Fruit fly (Drosophila melanogaster) whole organism, embryonic: Measurements from ENCODE around the gene Zaf1.

ENCODE experiments used
- Abd-B ChIP-seq: fragments of 200-800 bp; sonication (Bioruptor generic); optimal IDR thresholded peaks from 2 replicates; lab custom pipeline; 2018; ENCODE audit warnings: missing biosample characterization, mild to moderate bottlenecking, missing genetic modification characterization, moderate library complexity
- Bgb ChIP-seq: fragments of 200-800 bp; sonication (Bioruptor generic); IDR thresholded peaks from 2 replicates; pipeline ENCODE4 v1.3.6; 2022; ENCODE audit warnings: missing biosample characterization, missing genetic modification characterization; ENCODE audit not compliant: partially characterized antibody
- BtbVII ChIP-seq: fragments of 200-800 bp; sonication (Bioruptor generic); optimal IDR thresholded peaks from 3 replicates; lab custom pipeline; 2017; ENCODE audit warnings: missing biosample characterization, mild to moderate bottlenecking, missing genetic modification characterization
- CG10366 ChIP-seq: fragments of 200-800 bp; sonication (Bioruptor generic); IDR thresholded peaks from 2 replicates; pipeline ENCODE4 v1.3.6; 2022; ENCODE audit warnings: missing biosample characterization, missing genetic modification characterization
- CG11093 ChIP-seq: fragments of 200-800 bp; sonication (Bioruptor generic); IDR thresholded peaks from 3 replicates; pipeline ENCODE4 v1.3.6; 2022; ENCODE audit warnings: missing biosample characterization, missing genetic modification characterization
- CG12236 ChIP-seq: fragments of 200-800 bp; sonication (Bioruptor generic); optimal IDR thresholded peaks from 2 replicates; lab custom pipeline; 2016; ENCODE audit warnings: missing biosample characterization, missing genetic modification characterization
- CG13624 ChIP-seq: fragments of 200-800 bp; sonication (Bioruptor generic); optimal IDR thresholded peaks from 2 replicates; lab custom pipeline; 2016; ENCODE audit warnings: missing biosample characterization, missing genetic modification characterization
- CG14710 ChIP-seq: fragments of 200-800 bp; sonication (Bioruptor generic); optimal IDR thresholded peaks from 3 replicates; lab custom pipeline; 2019; ENCODE audit warnings: missing biosample characterization, mild to moderate bottlenecking, missing genetic modification characterization, moderate library complexity
- CG14965 ChIP-seq: fragments of 200-800 bp; sonication (Bioruptor generic); optimal IDR thresholded peaks from 2 replicates; lab custom pipeline; 2016; ENCODE audit warnings: missing biosample characterization, missing genetic modification characterization, borderline replicate concordance
- CG16779 ChIP-seq: fragments of 200-800 bp; sonication (Bioruptor generic); IDR thresholded peaks from 2 replicates; pipeline ENCODE4 v1.3.6; 2022; ENCODE audit warnings: missing biosample characterization, missing genetic modification characterization
- CG17802 ChIP-seq: fragments of 200-800 bp; sonication (Bioruptor generic); optimal IDR thresholded peaks from 2 replicates; lab custom pipeline; 2018; ENCODE audit warnings: missing biosample characterization, mild to moderate bottlenecking, missing genetic modification characterization, moderate library complexity
- CG18476 ChIP-seq: fragments of 200-800 bp; sonication (Bioruptor generic); optimal IDR thresholded peaks from 2 replicates; lab custom pipeline; 2016; ENCODE audit warnings: missing biosample characterization, mild to moderate bottlenecking, missing genetic modification characterization
- CG2875 ChIP-seq: fragments of 200-800 bp; sonication (Bioruptor generic); optimal IDR thresholded peaks from 2 replicates; lab custom pipeline; 2017; ENCODE audit warnings: missing biosample characterization, mild to moderate bottlenecking, missing genetic modification characterization, missing genetic modification reagents
- CG32772 ChIP-seq: fragments of 200-800 bp; sonication (Bioruptor generic); IDR thresholded peaks from 2 replicates; pipeline ENCODE4 v1.3.6; 2022; ENCODE audit warnings: missing biosample characterization, missing genetic modification characterization
- CG3995 ChIP-seq: fragments of 200-800 bp; sonication (Bioruptor generic); optimal IDR thresholded peaks from 3 replicates; lab custom pipeline; 2016; ENCODE audit warnings: missing biosample characterization, missing genetic modification characterization
- CG4360 ChIP-seq: fragments of 200-800 bp; sonication (Bioruptor generic); IDR thresholded peaks from 2 replicates; pipeline ENCODE4 v1.3.6; 2022; ENCODE audit warnings: missing biosample characterization, missing genetic modification characterization
- CG4424 ChIP-seq: fragments of 200-800 bp; sonication (Bioruptor generic); optimal IDR thresholded peaks from 3 replicates; lab custom pipeline; 2016; ENCODE audit warnings: missing biosample characterization, missing genetic modification characterization
- CG7786 ChIP-seq: fragments of 200-800 bp; sonication (Bioruptor generic); optimal IDR thresholded peaks from 2 replicates; lab custom pipeline; 2016; ENCODE audit warnings: missing biosample characterization, missing genetic modification characterization
- CG7963 ChIP-seq: fragments of 200-800 bp; sonication (Bioruptor generic); IDR thresholded peaks from 3 replicates; pipeline ENCODE4 v1.3.6; 2022; ENCODE audit warnings: missing biosample characterization, missing genetic modification characterization; ENCODE audit not compliant: partially characterized antibody
- CG9215 ChIP-seq: fragments of 200-800 bp; sonication (Bioruptor generic); IDR thresholded peaks from 2 replicates; pipeline ENCODE4 v1.3.6; 2022; ENCODE audit warnings: missing biosample characterization, missing genetic modification characterization
- CTCF ChIP-seq: fragments of 200-800 bp; sonication (Bioruptor generic); optimal IDR thresholded peaks from 2 replicates; lab custom pipeline; 2017; ENCODE audit warnings: missing biosample characterization, mild to moderate bottlenecking, missing genetic modification characterization, moderate library complexity
- ERR ChIP-seq: fragments of 200-800 bp; sonication (Bioruptor generic); optimal IDR thresholded peaks from 2 replicates; lab custom pipeline; 2016; ENCODE audit warnings: missing biosample characterization, missing genetic modification characterization
- Eip74EF ChIP-seq, 2 experiments: fragments of 200-800 bp in 1 of 2; fragments of >200 bp in 1 of 2; sonication (Bioruptor generic) in 1 of 2; optimal IDR thresholded peaks; 2 replicates each; lab custom pipeline; 2017 to 2019; ENCODE audit warnings: missing biosample characterization in 2 of 2, missing genetic modification characterization in 2 of 2, mild to moderate bottlenecking in 1 of 2, moderate library complexity in 1 of 2
- Elba2 ChIP-seq: fragments of 200-800 bp; sonication (Bioruptor generic); optimal IDR thresholded peaks from 3 replicates; lab custom pipeline; 2016; ENCODE audit warnings: missing biosample characterization, missing genetic modification characterization
- Fer2 ChIP-seq: fragments of 200-800 bp; sonication (Bioruptor generic); optimal IDR thresholded peaks from 2 replicates; lab custom pipeline; 2018; ENCODE audit warnings: missing biosample characterization, mild to moderate bottlenecking, missing genetic modification characterization, moderate library complexity
- HLH3B ChIP-seq: fragments of 200-800 bp; sonication (Bioruptor generic); IDR thresholded peaks from 2 replicates; pipeline ENCODE4 v1.3.6; 2022; ENCODE audit warnings: missing biosample characterization, missing genetic modification characterization
- Hey ChIP-seq: fragments of 200-800 bp; sonication (Bioruptor generic); optimal IDR thresholded peaks from 3 replicates; lab custom pipeline; 2018; ENCODE audit warnings: missing biosample characterization, mild to moderate bottlenecking, missing genetic modification characterization
- Hsf ChIP-seq: fragments of 200-800 bp; sonication (Bioruptor generic); optimal IDR thresholded peaks from 3 replicates; lab custom pipeline; 2016; ENCODE audit warnings: missing biosample characterization, missing genetic modification characterization
- Meics ChIP-seq: fragments of 200-800 bp; sonication (Bioruptor generic); optimal IDR thresholded peaks from 2 replicates; lab custom pipeline; 2017; ENCODE audit warnings: missing biosample characterization, mild to moderate bottlenecking, missing genetic modification characterization
- NFAT ChIP-seq: fragments of 200-800 bp; sonication (Bioruptor generic); IDR thresholded peaks from 2 replicates; pipeline ENCODE4 v1.3.6; 2022; ENCODE audit warnings: missing biosample characterization, missing genetic modification characterization
- Oli ChIP-seq: fragments of 200-800 bp; sonication (Bioruptor generic); optimal IDR thresholded peaks from 2 replicates; lab custom pipeline; 2018; ENCODE audit warnings: missing biosample characterization, mild to moderate bottlenecking, missing genetic modification characterization, moderate library complexity
- Poxn ChIP-seq: fragments of 200-800 bp; sonication (Bioruptor generic); IDR thresholded peaks from 2 replicates; pipeline ENCODE4 v1.3.6; 2022; ENCODE audit warnings: missing biosample characterization, missing genetic modification characterization
- Rx ChIP-seq: fragments of 200-800 bp; sonication (Bioruptor generic); IDR thresholded peaks from 2 replicates; pipeline ENCODE4 v1.3.6; 2022; ENCODE audit warnings: missing biosample characterization, missing genetic modification characterization
- al ChIP-seq: fragments of 200-800 bp; sonication (Bioruptor generic); IDR thresholded peaks from 2 replicates; pipeline ENCODE4 v1.3.6; 2022; ENCODE audit warnings: missing biosample characterization, missing genetic modification characterization
- bab2 ChIP-seq: fragments of 200-800 bp; sonication (Bioruptor generic); optimal IDR thresholded peaks from 2 replicates; lab custom pipeline; 2016; ENCODE audit warnings: missing biosample characterization, missing genetic modification characterization
- bigmax ChIP-seq: fragments of 200-800 bp; sonication (Bioruptor generic); optimal IDR thresholded peaks from 2 replicates; lab custom pipeline; 2018; ENCODE audit warnings: missing biosample characterization, mild to moderate bottlenecking, missing genetic modification characterization
- crc ChIP-seq: fragments of 200-800 bp; sonication (Bioruptor generic); optimal IDR thresholded peaks from 2 replicates; lab custom pipeline; 2016; ENCODE audit warnings: missing biosample characterization, missing genetic modification characterization
- fd3F ChIP-seq: fragments of 200-800 bp; sonication (Bioruptor generic); optimal IDR thresholded peaks from 2 replicates; lab custom pipeline; 2018; ENCODE audit warnings: missing biosample characterization, mild to moderate bottlenecking, missing genetic modification characterization, moderate library complexity
- fu2 ChIP-seq: fragments of 200-800 bp; sonication (Bioruptor generic); optimal IDR thresholded peaks from 2 replicates; lab custom pipeline; 2016; ENCODE audit warnings: missing biosample characterization, missing genetic modification characterization
- inv ChIP-seq: fragments of 200-800 bp; sonication (Bioruptor generic); IDR thresholded peaks from 2 replicates; pipeline ENCODE4 v1.3.6; 2022; ENCODE audit warnings: missing biosample characterization, missing genetic modification characterization; ENCODE audit not compliant: partially characterized antibody
- kni ChIP-seq: fragments of 200-800 bp; sonication (Bioruptor generic); optimal IDR thresholded peaks from 3 replicates; lab custom pipeline; 2017; ENCODE audit warnings: mild to moderate bottlenecking, missing biosample characterization, missing genetic modification reagents, missing genetic modification characterization
- knrl ChIP-seq: fragments of 200-800 bp; sonication (Bioruptor generic); IDR thresholded peaks from 3 replicates; pipeline ENCODE4 v1.3.6; 2022; ENCODE audit warnings: missing biosample characterization, missing genetic modification characterization; ENCODE audit not compliant: partially characterized antibody
- lola ChIP-seq, 3 experiments: fragments of >200 bp in 2 of 3; fragments of 200-800 bp in 1 of 3; sonication (Bioruptor generic) in 1 of 3; optimal IDR thresholded peaks; 2 replicates each; lab custom pipeline; 2017 to 2019; ENCODE audit warnings: missing biosample characterization in 3 of 3, missing genetic modification characterization in 3 of 3, mild to moderate bottlenecking in 1 of 3, moderate library complexity in 1 of 3
- nom ChIP-seq: fragments of 200-800 bp; sonication (Bioruptor generic); optimal IDR thresholded peaks from 2 replicates; lab custom pipeline; 2017; ENCODE audit warnings: missing biosample characterization, missing genetic modification characterization, mild to moderate bottlenecking, moderate library complexity, missing genetic modification reagents
- phol ChIP-seq: fragments of 200-800 bp; sonication (Bioruptor generic); optimal IDR thresholded peaks from 3 replicates; lab custom pipeline; 2018; ENCODE audit warnings: missing biosample characterization, mild to moderate bottlenecking, missing genetic modification characterization, moderate library complexity
- pzg ChIP-seq: fragments of 200-800 bp; sonication (Bioruptor generic); optimal IDR thresholded peaks from 3 replicates; lab custom pipeline; 2018; ENCODE audit warnings: missing biosample characterization, mild to moderate bottlenecking, missing genetic modification characterization, moderate library complexity
- salm ChIP-seq: fragments of 200-800 bp; sonication (Bioruptor generic); optimal IDR thresholded peaks from 2 replicates; lab custom pipeline; 2018; ENCODE audit warnings: missing biosample characterization, mild to moderate bottlenecking, missing genetic modification characterization
- zf30C ChIP-seq: fragments of 200-800 bp; sonication (Bioruptor generic); optimal IDR thresholded peaks from 3 replicates; lab custom pipeline; 2018; ENCODE audit warnings: missing biosample characterization, mild to moderate bottlenecking, missing genetic modification characterization

The Zaf1 gene

DNA sequence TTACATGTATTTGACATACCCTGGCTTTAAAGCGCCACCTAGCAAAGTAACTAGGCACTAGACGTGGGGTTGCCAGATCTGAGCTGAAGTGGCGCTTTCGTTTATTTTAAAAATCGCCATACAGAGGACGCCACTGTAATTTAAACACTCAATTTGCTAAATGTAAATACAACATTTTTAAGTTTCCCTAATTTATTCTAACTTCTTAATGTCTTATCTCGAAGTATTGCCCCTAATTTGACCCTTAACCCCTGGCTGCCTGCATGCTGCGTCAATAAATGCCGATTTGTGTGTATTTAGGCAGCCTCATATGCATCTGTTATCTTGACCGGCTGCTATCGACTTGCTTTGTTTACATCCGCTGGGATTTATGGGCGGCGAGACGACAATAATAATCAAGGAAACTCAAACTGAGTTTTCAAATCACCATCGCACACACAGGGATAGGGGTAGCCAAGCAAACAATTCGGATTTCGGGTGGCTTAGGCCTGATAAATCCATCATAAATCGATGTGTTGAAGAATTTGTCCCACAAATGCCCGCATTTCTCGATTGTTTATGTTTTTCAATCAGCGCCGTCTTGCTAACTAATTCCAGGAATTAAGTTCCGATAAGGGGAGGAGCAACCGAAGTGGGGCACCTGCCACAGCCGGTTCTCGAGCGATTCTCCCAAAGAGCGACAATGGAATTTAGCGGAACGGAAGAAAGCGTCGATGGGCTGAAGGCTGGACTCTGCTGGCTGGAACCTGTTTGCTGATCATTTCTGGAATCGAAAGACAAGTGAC lies 12.0 kb downstream of the Zaf1 start (continued):
- TF ChIP-seq Hsf (GFP tag; lab: Kevin White, UChicago) = peak; percentile 72
- TF ChIP-seq CG10366 = peak; percentile 66
- no peak for TF ChIP-seq salm (tag; lab: Kevin White, UChicago)
- peak; percentile 76 for TF ChIP-seq bab2 (GFP tag; lab: Kevin White, UChicago)
- no peak for TF ChIP-seq Poxn
- TF ChIP-seq CG16779 (GFP tag; lab: Robert Waterston, UW) = peak; percentile 13; the same call in 1 of the 2 replicates
- peak; percentile 24 for TF ChIP-seq pzg
- TF ChIP-seq Bgb = peak; percentile 84
- TF ChIP-seq BtbVII (GFP tag; lab: Kevin White, UChicago) = no peak
- peak; percentile 15 for TF ChIP-seq Oli (tag; lab: Kevin White, UChicago)
- TF ChIP-seq CG17802 = peak; percentile 1
- peak; percentile 6 for TF ChIP-seq Meics (GFP tag; lab: Kevin White, UChicago)
- TF ChIP-seq CG4360 = no peak
- peak; percentile 4 for TF ChIP-seq ERR
- TF ChIP-seq CG12236 (GFP tag; lab: Kevin White, UChicago) = no peak
- peak; percentile 65 for TF ChIP-seq HLH3B (GFP tag; lab: Robert Waterston, UW)
- peak; percentile 43 for TF ChIP-seq fd3F (GFP tag; lab: Kevin White, UChicago)
- peak; percentile 63 for TF ChIP-seq CG13624 (GFP tag; lab: Kevin White, UChicago)
- peak; percentile 93 for TF ChIP-seq NFAT (GFP tag; lab: Robert Waterston, UW)
- peak; percentile 19 for TF ChIP-seq kni (GFP tag; lab: Kevin White, UChicago)
- no peak for TF ChIP-seq bigmax (GFP tag; lab: Kevin White, UChicago)
- peak; percentile 100 for TF ChIP-seq CTCF (GFP tag; lab: Kevin White, UChicago)
- peak in 1 of 2 experiments; percentile 51 for TF ChIP-seq Eip74EF (GFP tag; optimal IDR thresholded peaks at IDR 0.05; lab: Kevin White, UChicago)
- peak; percentile 65; the same call in 1 of the 3 replicates for TF ChIP-seq knrl
- peak; percentile 45 for TF ChIP-seq CG14965 (GFP tag; lab: Kevin White, UChicago)
- peak; percentile 26 for TF ChIP-seq fu2
- TF ChIP-seq Hey (tag; lab: Kevin White, UChicago) = no peak
- no peak for TF ChIP-seq zf30C (GFP tag; lab: Kevin White, UChicago)
- TF ChIP-seq crc = no peak
- TF ChIP-seq CG14710 (tag; lab: Kevin White, UChicago) = peak; percentile 47
- peak; percentile 61 for TF ChIP-seq phol
- TF ChIP-seq lola (GFP tag; optimal IDR thresholded peaks at IDR 0.05; lab: Kevin White, UChicago) = peak in 1 of 3 experiments; percentile 32
- TF ChIP-seq al (GFP tag; lab: Robert Waterston, UW) = no peak
- 0 out of 3 replicates have a peak, but pooled peaks have one; percentile 28 for TF ChIP-seq CG11093 (GFP tag; lab: Robert Waterston, UW)
- TF ChIP-seq Fer2 (tag; lab: Kevin White, UChicago) = no peak
- no peak for TF ChIP-seq nom (GFP tag; lab: Kevin White, UChicago)
- peak; percentile 74 for TF ChIP-seq CG32772
- TF ChIP-seq CG2875 (GFP tag; lab: Kevin White, UChicago) = no peak
- peak; percentile 35 for TF ChIP-seq Abd-B (GFP tag; lab: Kevin White, UChicago)
- TF ChIP-seq CG9215 (GFP tag; lab: Robert Waterston, UW) = peak; percentile 54
- TF ChIP-seq CG4424 = peak; percentile 57
- peak; percentile 34 for TF ChIP-seq CG7786
- TF ChIP-seq inv (GFP tag; lab: Robert Waterston, UW) = peak; percentile 40; the same call in 1 of the 2 replicates
- TF ChIP-seq Rx = peak; percentile 75
- TF ChIP-seq CG3995 (GFP tag; lab: Kevin White, UChicago) = no peak
- peak; percentile 0 for TF ChIP-seq CG18476
- TF ChIP-seq CG7963 = peak; percentile 25; the same call in 1 of the 3 replicates
- TF ChIP-seq Elba2 (GFP tag; lab: Kevin White, UChicago) = peak; percentile 9
